Fruit fly (Drosophila melanogaster): ENCODE results near the gene CG14434.
A peak's percentile ranks its signal among the peaks of the same experiment; 100 is the strongest.

Gene CG14434

DNA sequence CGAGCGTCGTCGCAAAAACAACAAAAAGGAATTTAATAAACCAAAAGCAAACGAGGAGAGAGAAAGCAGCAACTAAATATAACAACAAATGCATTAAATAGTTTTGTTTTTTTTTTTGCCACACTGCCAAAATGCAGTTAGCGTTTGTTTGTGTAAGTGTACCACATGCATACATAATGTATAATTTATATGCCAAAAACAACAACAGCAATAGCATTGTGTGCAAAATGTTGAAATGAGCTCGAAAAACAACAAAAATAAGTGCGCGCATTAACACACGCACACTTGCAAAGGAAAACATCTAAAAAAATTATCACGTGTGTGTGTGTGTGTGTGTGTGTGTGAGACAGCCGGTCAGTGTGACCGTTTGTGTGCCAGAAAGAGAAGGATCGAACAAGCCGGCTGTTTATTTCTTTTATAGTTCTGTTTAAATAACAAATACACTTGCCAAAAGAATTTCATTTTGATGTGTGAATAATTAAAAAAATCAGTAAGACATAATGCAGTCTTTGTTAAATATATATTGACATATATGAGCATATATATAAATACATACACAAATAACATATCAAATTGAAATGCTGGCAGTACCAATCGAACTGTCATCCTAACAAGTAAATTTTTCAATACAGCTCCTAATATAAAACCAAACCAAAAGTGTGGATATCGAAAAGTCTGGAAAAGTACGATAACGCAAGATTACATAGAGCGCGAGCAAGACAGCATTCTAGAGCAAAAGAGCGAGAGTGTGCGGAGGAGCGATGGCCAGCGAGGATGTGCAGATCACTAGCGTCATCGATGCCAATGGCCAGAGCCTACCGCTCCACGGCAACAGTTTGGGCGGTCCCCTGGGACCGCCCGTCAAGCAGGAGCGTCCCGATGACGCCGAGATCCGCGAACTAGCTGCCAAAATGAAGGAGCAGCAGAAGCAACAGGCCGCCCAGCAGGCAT is 1.9 kb upstream of the CG14434 start:
- TF ChIP-seq kay (GFP tag; ENCODE audit: borderline replicate concordance): peak; percentile 72
- no peak for TF ChIP-seq CG7045 (GFP tag; optimal IDR thresholded peaks at IDR 0.05)
- peak; percentile 35 for TF ChIP-seq CG11617 (GFP tag; optimal IDR thresholded peaks at IDR 0.05)
- no peak for TF ChIP-seq bab1 (GFP tag; optimal IDR thresholded peaks at IDR 0.05)

DNA sequence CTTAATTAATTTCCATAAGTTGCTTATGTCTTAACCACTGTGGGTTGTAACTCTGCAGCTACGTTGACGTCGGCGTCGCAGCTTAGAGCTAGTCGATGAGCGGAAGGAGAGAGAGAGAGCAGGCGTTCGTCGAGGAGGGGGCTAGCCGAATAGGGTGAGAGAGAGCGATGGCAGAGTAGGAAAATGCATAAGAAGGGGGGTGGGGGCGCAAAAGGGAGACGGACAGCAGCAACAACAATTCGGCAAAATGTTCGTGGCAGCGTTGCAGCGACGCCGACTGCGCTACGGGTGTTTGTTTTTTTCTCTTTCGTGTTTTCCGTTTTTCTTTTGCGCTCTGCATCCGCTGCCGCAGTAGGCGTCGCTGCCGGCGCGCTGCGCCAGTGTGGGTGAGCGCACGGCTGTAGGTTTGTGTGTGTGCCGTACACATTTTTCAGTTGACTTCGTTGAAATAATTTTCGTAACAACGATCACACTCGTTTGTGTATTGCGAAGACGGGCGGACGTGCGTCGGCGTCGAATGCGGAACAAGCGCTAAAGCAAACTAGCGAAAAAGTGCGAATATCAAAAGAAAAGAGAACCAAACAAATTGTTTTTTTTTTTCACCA is 1.1 kb upstream of the CG14434 start:
- TF ChIP-seq CG5204 (GFP tag; optimal IDR thresholded peaks at IDR 0.05) (no peak), pad (GFP tag; optimal IDR thresholded peaks at IDR 0.05) (peak; percentile 3), Mnt (GFP tag; optimal IDR thresholded peaks at IDR 0.05) (peak; percentile 54), bab1 (GFP tag; optimal IDR thresholded peaks at IDR 0.05) (peak; percentile 11), CG33017 (tag; optimal IDR thresholded peaks at IDR 0.05) (no peak), tj (GFP tag; optimal IDR thresholded peaks at IDR 0.05) (peak; percentile 37), cic (GFP tag; optimal IDR thresholded peaks at IDR 0.05) (peak; percentile 62)

DNA sequence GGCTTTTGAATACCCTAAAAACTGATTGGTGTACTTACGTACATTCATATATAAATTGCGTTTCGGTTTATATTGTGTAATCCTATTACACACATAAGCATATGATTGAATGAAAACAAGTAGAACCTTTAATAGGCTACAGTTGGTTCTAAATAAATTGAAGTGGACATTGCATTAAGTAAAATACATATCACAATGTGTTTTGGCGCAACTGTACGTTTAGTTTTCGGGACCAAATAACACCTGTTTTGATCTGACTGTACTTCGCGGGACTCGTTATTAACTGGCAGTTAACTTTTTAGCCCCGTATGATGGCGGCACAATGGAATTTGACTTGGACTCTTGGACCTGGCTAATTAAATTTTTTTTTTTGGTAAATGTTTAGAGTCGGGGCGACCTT is 230 bp downstream of the CG14434 start:
- TF ChIP-seq CG5204 (GFP tag; optimal IDR thresholded peaks at IDR 0.05) (peak; percentile 2), cnc (optimal IDR thresholded peaks at IDR 0.05) (no peak), CG1620 (GFP tag; optimal IDR thresholded peaks at IDR 0.05) (no peak)

DNA sequence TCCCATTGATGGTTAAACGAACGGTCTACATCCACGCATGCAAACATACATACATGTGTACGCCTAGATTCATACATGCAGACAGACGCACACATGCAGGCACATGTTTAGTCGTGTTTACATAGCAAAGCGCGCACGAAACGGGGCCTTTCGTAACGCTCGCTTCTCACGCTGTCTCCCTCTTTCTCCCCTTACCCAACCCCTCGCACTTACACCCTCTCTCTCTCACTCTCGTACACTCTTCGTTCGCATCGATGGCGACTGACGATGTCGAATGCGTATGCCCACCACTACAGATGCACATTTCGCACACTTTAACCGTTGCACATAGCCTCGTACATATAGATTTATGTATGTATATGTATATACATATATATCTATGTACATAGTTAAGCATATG is 954 bp downstream of the CG14434 start:
- peak; percentile 27 for TF ChIP-seq cic (GFP tag; optimal IDR thresholded peaks at IDR 0.05)
- peak; percentile 41 for TF ChIP-seq tj (GFP tag; optimal IDR thresholded peaks at IDR 0.05)
- TF ChIP-seq ovo (GFP tag; optimal IDR thresholded peaks at IDR 0.05): peak; percentile 48
- TF ChIP-seq bab1 (GFP tag; optimal IDR thresholded peaks at IDR 0.05): no peak
- TF ChIP-seq CG5204 (GFP tag; optimal IDR thresholded peaks at IDR 0.05): no peak
- peak; percentile 79 for TF ChIP-seq pad (GFP tag; optimal IDR thresholded peaks at IDR 0.05)
- TF ChIP-seq Mnt (GFP tag; optimal IDR thresholded peaks at IDR 0.05): peak; percentile 53

DNA sequence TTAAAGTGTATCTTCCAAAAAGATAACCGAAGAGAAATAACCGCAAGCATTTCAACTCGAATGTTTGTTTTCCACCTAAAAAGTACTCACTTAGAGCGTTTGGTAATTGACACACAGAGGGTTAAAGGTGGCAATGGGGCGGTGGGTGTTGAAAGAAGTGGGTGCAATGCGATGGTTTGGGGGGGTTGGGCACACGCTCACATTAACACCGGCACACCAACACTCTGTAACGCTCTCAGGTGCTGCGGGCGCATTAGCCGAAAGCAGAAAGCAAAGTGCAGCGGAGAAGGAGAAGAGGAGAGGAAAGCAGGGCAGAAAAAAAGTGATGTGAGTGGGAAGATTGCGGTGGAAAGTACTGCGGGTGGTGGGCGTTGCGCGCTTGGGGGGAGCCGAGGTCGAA is 2.0 kb downstream of the CG14434 start:
- TF ChIP-seq CG12768 (GFP tag; optimal IDR thresholded peaks at IDR 0.05) (no peak), ovo (GFP tag; optimal IDR thresholded peaks at IDR 0.05) (no peak), kay (GFP tag; ENCODE audit: borderline replicate concordance) (no peak), pad (GFP tag; optimal IDR thresholded peaks at IDR 0.05) (peak; percentile 14)

DNA sequence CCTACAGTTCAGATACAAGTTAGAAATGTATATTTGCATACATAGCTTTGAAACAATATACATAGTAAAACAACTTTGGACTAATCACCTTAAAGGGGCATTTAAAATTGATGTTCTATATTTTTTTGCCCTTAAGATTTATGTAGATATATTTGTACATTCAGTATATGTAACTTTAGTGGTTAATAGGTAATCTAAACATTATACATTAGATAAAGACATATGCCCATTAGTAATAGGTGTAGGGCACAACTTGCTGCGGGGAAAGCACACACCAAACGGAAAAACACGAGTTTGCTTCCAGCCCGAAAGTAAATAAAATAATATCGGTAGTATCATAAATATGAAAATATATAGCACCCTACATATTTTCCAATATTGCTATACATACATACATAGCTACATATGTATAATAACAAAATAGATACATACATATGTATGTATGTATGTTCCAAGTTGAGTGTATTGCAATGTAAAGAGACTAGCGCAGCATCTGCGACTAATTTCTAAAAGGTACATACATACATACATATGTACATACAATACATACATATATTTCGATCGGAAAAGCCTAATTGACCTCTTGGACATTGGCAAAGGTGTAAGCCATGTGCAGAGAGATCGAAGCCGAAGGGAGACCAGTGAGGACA is 3.6 kb downstream of the CG14434 start, which contains the start of gene CG43736:
Gene CG43736 (plus strand): TSS at position 600 of the 650 bp plus-strand sequence.
- TF ChIP-seq cnc (optimal IDR thresholded peaks at IDR 0.05) (no peak), pad (GFP tag; optimal IDR thresholded peaks at IDR 0.05) (peak; percentile 90), CG7101 (tag; optimal IDR thresholded peaks at IDR 0.05) (peak; percentile 97), CG33017 (tag; optimal IDR thresholded peaks at IDR 0.05) (peak; percentile 96), Hr96 (GFP tag; optimal IDR thresholded peaks at IDR 0.05) (peak; percentile 89), kay (GFP tag; ENCODE audit: borderline replicate concordance) (no peak), Mnt (GFP tag; optimal IDR thresholded peaks at IDR 0.05) (peak; percentile 63), CG5204 (GFP tag; optimal IDR thresholded peaks at IDR 0.05) (peak; percentile 91), CG1620 (GFP tag; optimal IDR thresholded peaks at IDR 0.05) (peak; percentile 86), bab1 (GFP tag; optimal IDR thresholded peaks at IDR 0.05) (peak; percentile 97), toe (GFP tag; optimal IDR thresholded peaks at IDR 0.05) (peak; percentile 87), ovo (GFP tag; optimal IDR thresholded peaks at IDR 0.05) (peak; percentile 74), tj (GFP tag; optimal IDR thresholded peaks at IDR 0.05) (peak; percentile 60), cic (GFP tag; optimal IDR thresholded peaks at IDR 0.05) (peak; percentile 48), CG12768 (GFP tag; optimal IDR thresholded peaks at IDR 0.05) (peak; percentile 97), Crg-1 (GFP tag; optimal IDR thresholded peaks at IDR 0.05) (peak; percentile 89), CG14711 (tag; optimal IDR thresholded peaks at IDR 0.05) (peak; percentile 96), Clk (GFP tag; optimal IDR thresholded peaks at IDR 0.05) (peak; percentile 75), CG7045 (GFP tag; optimal IDR thresholded peaks at IDR 0.05) (peak; percentile 94), CG11617 (GFP tag; optimal IDR thresholded peaks at IDR 0.05) (peak; percentile 96)

Measured in whole organism, adult.